Worm (Caenorhabditis elegans) whole organism, L3 larva: ENCODE measurements around the gene lin-31.

Source experiments
- daf-12 ChIP-seq: fragments of 150-350 bp; optimal IDR thresholded peaks from 2 replicates; lab custom pipeline; 2014; ENCODE audit warnings: missing biosample characterization, missing genetic modification reagents, missing genetic modification characterization
- elt-3 ChIP-seq, 3 experiments: fragments of 150-350 bp in 1 of 3; sonication (generic microtip) in 2 of 3; optimal IDR thresholded peaks; 2 replicates in 2 of 3; 4 replicates in 1 of 3; lab custom pipeline; 2014 to 2017; ENCODE audit warnings: missing biosample characterization in 3 of 3, missing genetic modification characterization in 3 of 3
- eor-1 ChIP-seq, 2 experiments: fragments of 150-350 bp; optimal IDR thresholded peaks; 2 replicates each; lab custom pipeline; 2014 to 2018; ENCODE audit warnings: missing biosample characterization in 2 of 2, missing genetic modification characterization in 2 of 2
- fos-1 ChIP-seq: fragments of 150-350 bp; optimal IDR thresholded peaks from 2 replicates; lab custom pipeline; 2014; ENCODE audit warnings: missing biosample characterization, missing genetic modification characterization
- mdl-1 ChIP-seq: fragments of 150-350 bp; optimal IDR thresholded peaks from 2 replicates; lab custom pipeline; 2014; ENCODE audit warnings: missing biosample characterization, missing genetic modification characterization
- nhr-237 ChIP-seq: fragments of 150-350 bp; optimal IDR thresholded peaks from 2 replicates; lab custom pipeline; 2014; ENCODE audit warnings: missing biosample characterization, missing genetic modification characterization
- nhr-28 ChIP-seq: fragments of 150-350 bp; optimal IDR thresholded peaks from 2 replicates; lab custom pipeline; 2014; ENCODE audit warnings: missing biosample characterization, missing genetic modification characterization

- TF ChIP-seq mdl-1 (tag; lab: Kevin White, UChicago), result no peak
- TF ChIP-seq daf-12 (tag; lab: Kevin White, UChicago), result no peak
- TF ChIP-seq fos-1 (tag; lab: Kevin White, UChicago), result no peak
- no peak for TF ChIP-seq eor-1 (tag; optimal IDR thresholded peaks at IDR 0.05; lab: Kevin White, UChicago)
- no peak for TF ChIP-seq nhr-237
- no peak for TF ChIP-seq elt-3 (tag; optimal IDR thresholded peaks at IDR 0.05; lab: Kevin White, UChicago)
- no peak for TF ChIP-seq nhr-28 (tag; lab: Kevin White, UChicago)
Measured at ce11 chrII:3935098-3935497, 47.3 kb upstream of the lin-31 start.
